Fruit fly (Drosophila melanogaster) whole organism, pupa: ENCODE data around the gene CG3557.

Source experiments
- CG8159 ChIP-seq: fragments of 200-800 bp; sonication (Bioruptor generic); optimal IDR thresholded peaks from 3 replicates; lab custom pipeline; 2018; ENCODE audit warnings: missing biosample characterization, mild to moderate bottlenecking, missing genetic modification characterization, moderate library complexity
- D1 ChIP-seq: fragments of 200-800 bp; sonication (Bioruptor generic); optimal IDR thresholded peaks from 2 replicates; lab custom pipeline; 2018; ENCODE audit warnings: missing biosample characterization, mild to moderate bottlenecking, missing genetic modification characterization, moderate library complexity
- Snoo ChIP-seq: fragments of 200-800 bp; sonication (Bioruptor generic); optimal IDR thresholded peaks from 3 replicates; lab custom pipeline; 2017; ENCODE audit warnings: missing biosample characterization, mild to moderate bottlenecking, missing genetic modification characterization, inconsistent platforms
- fd96Ca ChIP-seq: fragments of 200-800 bp; sonication (Bioruptor generic); IDR thresholded peaks from 3 replicates; pipeline ENCODE4 v1.3.6; 2022; ENCODE audit warnings: missing biosample characterization, missing genetic modification characterization

DNA sequence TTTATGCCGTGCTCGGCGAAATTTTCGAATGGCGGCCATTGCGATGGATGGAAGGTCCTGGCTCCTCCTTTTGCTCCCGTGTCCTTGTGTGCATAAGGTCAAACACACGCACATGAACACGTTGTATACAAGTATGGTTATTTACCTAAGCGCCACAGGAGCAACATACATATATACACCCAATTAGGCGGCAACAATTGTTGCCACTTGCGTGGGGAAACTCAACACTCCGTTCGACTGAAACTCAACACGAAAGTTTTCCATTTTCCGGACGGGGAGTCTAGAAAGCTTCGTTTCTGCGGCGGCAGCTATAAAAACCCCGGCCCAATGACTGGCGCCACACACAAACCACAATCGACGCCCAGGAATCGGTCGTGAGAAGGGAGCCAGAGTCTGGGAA lies 5.7 kb upstream of the CG3557 start, which contains the start of gene CG46448:
- TF ChIP-seq Snoo (tag; lab: Kevin White, UChicago) (no peak), fd96Ca (GFP tag; lab: Robert Waterston, UW) (no peak), CG8159 (tag; lab: Kevin White, UChicago) (no peak), D1 (no peak)
